Fruit fly (Drosophila melanogaster) whole organism, wandering third instar larva: ENCODE data around the gene CG32181.

ENCODE experiments used
- Abd-B ChIP-seq: fragments of >200 bp; optimal IDR thresholded peaks from 2 replicates; lab custom pipeline; 2017; ENCODE audit warnings: missing biosample characterization, missing genetic modification characterization
- CG32264 ChIP-seq: fragments of 200-800 bp; sonication (Bioruptor generic); optimal IDR thresholded peaks from 2 replicates; lab custom pipeline; 2016; ENCODE audit warnings: missing biosample characterization, missing genetic modification characterization
- CG9705 ChIP-seq: fragments of 200-800 bp; sonication (Bioruptor generic); optimal IDR thresholded peaks from 2 replicates; lab custom pipeline; 2018; ENCODE audit warnings: missing biosample characterization, mild to moderate bottlenecking, missing genetic modification characterization
- CrebA ChIP-seq: fragments of 200-800 bp; sonication (Bioruptor generic); optimal IDR thresholded peaks from 2 replicates; lab custom pipeline; 2016; ENCODE audit warnings: missing biosample characterization, mild to moderate bottlenecking, missing genetic modification characterization, borderline replicate concordance
- Dfd ChIP-seq: fragments of >200 bp; optimal IDR thresholded peaks from 2 replicates; lab custom pipeline; 2017; ENCODE audit warnings: missing biosample characterization, missing genetic modification characterization
- Dif ChIP-seq: fragments of 200-275, 200-300 bp; sonication (Bioruptor generic); optimal IDR thresholded peaks from 2 replicates; lab custom pipeline; 2018; ENCODE audit warnings: missing biosample characterization, missing genetic modification characterization; ENCODE audit not compliant: partially characterized antibody
- GATAd ChIP-seq: sonication (Bioruptor generic); optimal IDR thresholded peaks from 2 replicates; lab custom pipeline; 2016; ENCODE audit warnings: missing biosample characterization, missing genetic modification characterization
- HLH106 ChIP-seq: fragments of 200-800 bp; optimal IDR thresholded peaks from 3 replicates; lab custom pipeline; 2019; ENCODE audit warnings: missing biosample characterization, mild to moderate bottlenecking, missing genetic modification characterization, moderate library complexity
- Hnf4 ChIP-seq: fragments of 200-800 bp; sonication (Bioruptor generic); optimal IDR thresholded peaks from 2 replicates; lab custom pipeline; 2016; ENCODE audit warnings: missing biosample characterization, mild to moderate bottlenecking, missing genetic modification characterization
- Hr78 ChIP-seq: fragments of >200 bp; optimal IDR thresholded peaks from 2 replicates; lab custom pipeline; 2017; ENCODE audit warnings: missing biosample characterization, missing genetic modification characterization
- Hr83 ChIP-seq: fragments of 200-300 bp; sonication (Bioruptor generic); optimal IDR thresholded peaks from 2 replicates; lab custom pipeline; 2016; ENCODE audit warnings: missing biosample characterization, mild to moderate bottlenecking, missing genetic modification characterization, moderate library complexity; ENCODE audit not compliant: poor library complexity, severe bottlenecking
- Jra ChIP-seq: sonication (Bioruptor generic); optimal IDR thresholded peaks from 2 replicates; lab custom pipeline; 2016; ENCODE audit warnings: missing biosample characterization, missing genetic modification characterization
- Mio ChIP-seq: sonication (Bioruptor generic); optimal IDR thresholded peaks from 2 replicates; lab custom pipeline; 2016; ENCODE audit warnings: missing biosample characterization, missing genetic modification characterization
- Myc ChIP-seq: fragments of >200 bp; optimal IDR thresholded peaks from 2 replicates; lab custom pipeline; 2017
- N ChIP-seq: fragments of >200 bp; optimal IDR thresholded peaks from 2 replicates; lab custom pipeline; 2018; ENCODE audit warnings: missing biosample characterization, missing external identifiers, missing genetic modification characterization
- OdsH ChIP-seq: fragments of 200-800 bp; sonication (Bioruptor generic); optimal IDR thresholded peaks from 2 replicates; lab custom pipeline; 2016; ENCODE audit warnings: missing biosample characterization, mild to moderate bottlenecking, missing genetic modification characterization
- Rel ChIP-seq, 2 experiments: fragments of 200-800 bp; sonication (Bioruptor generic) in 1 of 2; optimal IDR thresholded peaks; 2 replicates in 1 of 2; 3 replicates in 1 of 2; lab custom pipeline; 2016 to 2019; ENCODE audit warnings: mild to moderate bottlenecking in 2 of 2, missing biosample characterization in 2 of 2, missing genetic modification characterization in 2 of 2, moderate library complexity in 1 of 2
- Sp1 ChIP-seq: fragments of 200-800 bp; sonication (Bioruptor generic); optimal IDR thresholded peaks from 3 replicates; lab custom pipeline; 2019; ENCODE audit warnings: missing biosample characterization, mild to moderate bottlenecking, missing genetic modification characterization, moderate library complexity
- Vsx2 ChIP-seq: fragments of 200-300, 225-300 bp; sonication (Bioruptor generic); optimal IDR thresholded peaks from 2 replicates; lab custom pipeline; 2018; ENCODE audit warnings: missing biosample characterization, missing genetic modification characterization; ENCODE audit not compliant: partially characterized antibody
- br ChIP-seq: fragments of 200-800 bp; sonication (Bioruptor generic); optimal IDR thresholded peaks from 2 replicates; lab custom pipeline; 2016; ENCODE audit warnings: missing biosample characterization, missing genetic modification characterization
- brk ChIP-seq: fragments of 200-800 bp; sonication (Bioruptor generic); optimal IDR thresholded peaks from 2 replicates; lab custom pipeline; 2016; ENCODE audit warnings: missing biosample characterization, mild to moderate bottlenecking, missing genetic modification characterization
- dl ChIP-seq, 2 experiments: fragments of 175-275, 200-275 bp in 1 of 2; fragments of 200-275 bp in 1 of 2; sonication (Bioruptor generic); optimal IDR thresholded peaks; lab custom pipeline; 2018; ENCODE audit warnings: mild to moderate bottlenecking in 2 of 2, missing biosample characterization in 2 of 2, missing genetic modification characterization in 2 of 2, moderate library complexity in 2 of 2; ENCODE audit not compliant: partially characterized antibody in 2 of 2, insufficient read depth in 1 of 2
- dmrt93B ChIP-seq: fragments of 200-800 bp; sonication (Bioruptor generic); optimal IDR thresholded peaks from 2 replicates; lab custom pipeline; 2018; ENCODE audit warnings: missing biosample characterization, mild to moderate bottlenecking, missing genetic modification characterization
- dsf ChIP-seq: sonication (Bioruptor generic); optimal IDR thresholded peaks from 2 replicates; lab custom pipeline; 2016; ENCODE audit warnings: missing biosample characterization, missing genetic modification characterization, borderline replicate concordance
- ey ChIP-seq: fragments of 200-800 bp; sonication (Bioruptor generic); optimal IDR thresholded peaks from 2 replicates; lab custom pipeline; 2016; ENCODE audit warnings: missing biosample characterization, missing genetic modification characterization
- foxo ChIP-seq, 2 experiments: fragments of 200-800 bp; sonication (Bioruptor generic); optimal IDR thresholded peaks; 2 replicates in 1 of 2; 3 replicates in 1 of 2; lab custom pipeline; 2016 to 2017; ENCODE audit warnings: missing biosample characterization in 2 of 2, missing genetic modification characterization in 2 of 2
- fru ChIP-seq: fragments of 200-800 bp; sonication (Bioruptor generic); optimal IDR thresholded peaks from 3 replicates; lab custom pipeline; 2016; ENCODE audit warnings: missing biosample characterization, mild to moderate bottlenecking, missing genetic modification characterization
- h ChIP-seq: fragments of 200-800 bp; sonication (Bioruptor generic); optimal IDR thresholded peaks from 3 replicates; lab custom pipeline; 2016; ENCODE audit warnings: missing biosample characterization, mild to moderate bottlenecking, missing genetic modification characterization
- lola ChIP-seq: fragments of >200 bp; optimal IDR thresholded peaks from 2 replicates; lab custom pipeline; 2017; ENCODE audit warnings: missing biosample characterization, missing genetic modification characterization
- pan ChIP-seq: fragments of >200 bp; optimal IDR thresholded peaks from 2 replicates; lab custom pipeline; 2017
- rgr ChIP-seq: fragments of 200-800 bp; sonication (Bioruptor generic); optimal IDR thresholded peaks from 3 replicates; lab custom pipeline; 2016; ENCODE audit warnings: missing biosample characterization, mild to moderate bottlenecking, missing genetic modification characterization
- sage ChIP-seq: fragments of 200-800 bp; sonication (Bioruptor generic); optimal IDR thresholded peaks from 2 replicates; lab custom pipeline; 2016; ENCODE audit warnings: missing biosample characterization, mild to moderate bottlenecking, missing genetic modification characterization
- sv ChIP-seq: fragments of 200-800 bp; sonication (Bioruptor generic); optimal IDR thresholded peaks from 3 replicates; lab custom pipeline; 2016; ENCODE audit warnings: missing biosample characterization, missing genetic modification characterization
- tai ChIP-seq: sonication (Bioruptor generic); optimal IDR thresholded peaks from 2 replicates; lab custom pipeline; 2016; ENCODE audit warnings: missing biosample characterization, missing genetic modification characterization
- usp ChIP-seq: fragments of >200 bp; optimal IDR thresholded peaks from 2 replicates; lab custom pipeline; 2017; ENCODE audit warnings: missing biosample characterization, missing genetic modification characterization
- woc ChIP-seq: sonication (Bioruptor generic); optimal IDR thresholded peaks from 2 replicates; lab custom pipeline; 2016; ENCODE audit warnings: missing biosample characterization, mild to moderate bottlenecking, missing genetic modification characterization

CG32181 gene

dm6 chr3L:17742531-17742930, 17.0 kb upstream of the CG32181 start:
- TF ChIP-seq CG32264 (GFP tag; lab: Kevin White, UChicago) (no peak), Sp1 (no peak), dsf (GFP tag; lab: Kevin White, UChicago) (no peak)
- TF ChIP-seq, all 38 proteins: peak for 0

- TF ChIP-seq pan (lab: Kevin White, UChicago) (no peak), CrebA (no peak), tai (GFP tag; lab: Kevin White, UChicago) (no peak), sage (GFP tag; lab: Kevin White, UChicago) (no peak), dsf (GFP tag; lab: Kevin White, UChicago) (no peak), fru (no peak), Hnf4 (no peak), Hr78 (no peak)
These were observed 12.7 kb upstream of the CG32181 start, which contains the start of gene CG6034 for dm6 chr3L:17746760-17747159. CG6034 (minus strand) TSS chr3L:17746860.

DNA sequence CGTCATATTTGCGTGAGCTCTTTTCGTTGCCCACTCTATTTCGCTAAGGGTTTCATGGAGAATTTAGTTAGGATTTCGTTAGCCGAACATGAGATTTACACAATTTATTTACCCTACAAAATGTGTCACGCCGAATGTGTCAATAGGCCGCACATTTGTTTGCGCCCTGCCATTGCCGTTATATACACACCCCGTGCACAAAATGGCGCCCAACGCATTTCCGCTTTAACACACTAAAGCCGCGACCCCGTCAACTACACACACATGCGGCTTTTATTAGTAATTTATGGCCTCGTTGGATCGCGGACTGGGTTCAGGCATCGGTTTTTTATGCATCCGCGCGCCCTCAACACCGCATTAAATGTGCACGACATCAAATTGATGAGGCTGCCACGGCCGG, 9.0 kb upstream of the CG32181 start, which contains the start of gene Adgf-B:
Gene Adgf-B, minus strand, starts transcription at position 101 of the 400 bp plus-strand sequence.
- TF ChIP-seq Dfd (GFP tag; lab: Kevin White, UChicago) (no peak), dmrt93B (GFP tag; lab: Kevin White, UChicago) (no peak), CrebA (no peak), Vsx2 (no peak), GATAd (GFP tag; lab: Kevin White, UChicago) (no peak), CG32264 (GFP tag; lab: Kevin White, UChicago) (no peak), CG9705 (GFP tag; lab: Kevin White, UChicago) (no peak), ey (GFP tag; lab: Kevin White, UChicago) (no peak), woc (GFP tag; lab: Kevin White, UChicago) (no peak), foxo (GFP tag; optimal IDR thresholded peaks at IDR 0.05; lab: Kevin White, UChicago) (no peak), dsf (GFP tag; lab: Kevin White, UChicago) (no peak)

DNA sequence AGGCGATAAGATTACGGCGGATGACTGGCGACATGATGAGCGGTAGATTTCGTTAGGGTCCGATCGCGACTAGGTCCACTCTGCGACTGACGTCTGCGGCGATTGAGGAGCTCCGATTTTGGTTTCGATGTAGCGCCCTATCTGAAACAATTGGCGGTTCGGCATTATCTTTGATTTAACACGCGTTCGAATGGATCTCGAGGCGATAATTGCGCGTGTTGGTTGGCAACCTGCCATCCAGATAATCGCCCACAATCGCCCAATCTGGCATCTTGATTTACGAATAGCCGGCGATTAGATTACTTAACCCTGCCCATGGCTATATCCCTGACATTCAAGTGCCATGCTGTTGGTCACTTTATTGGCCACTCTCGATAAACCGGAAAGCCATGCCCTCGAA, 5.2 kb upstream of the CG32181 start:
- peak; percentile 94 for TF ChIP-seq h
- TF ChIP-seq Hnf4, result no peak

dm6 chr3L:17757156-17758083, 2.1 kb upstream of the CG32181 start:
- TF ChIP-seq Dif (peak; percentile 43), Myc (lab: Kevin White, UChicago) (no peak), HLH106 (tag; lab: Kevin White, UChicago) (peak; percentile 67), sv (GFP tag; lab: Kevin White, UChicago) (peak; percentile 34), Rel (GFP tag; optimal IDR thresholded peaks at IDR 0.05; lab: Kevin White, UChicago) (no peak), Rel (tag; optimal IDR thresholded peaks at IDR 0.05; lab: Kevin White, UChicago) (no peak), Abd-B (no peak), lola (GFP tag; lab: Kevin White, UChicago) (no peak), h (peak; percentile 73), Hnf4 (peak; percentile 16), rgr (GFP tag; lab: Kevin White, UChicago) (peak; percentile 55), N (no peak), brk (GFP tag; lab: Kevin White, UChicago) (no peak), GATAd (GFP tag; lab: Kevin White, UChicago) (no peak), Jra (GFP tag; lab: Kevin White, UChicago) (no peak), dl (GFP tag; optimal IDR thresholded peaks at IDR 0.05; lab: Kevin White, UChicago; ENCODE audit: insufficient read depth in 1 of 2, partially characterized antibody in 2 of 2) (peak in 1 of 2 experiments; percentile 53), Dfd (GFP tag; lab: Kevin White, UChicago) (no peak), br (peak; percentile 56), Vsx2 (no peak), dsf (GFP tag; lab: Kevin White, UChicago) (no peak), sage (GFP tag; lab: Kevin White, UChicago) (no peak), woc (GFP tag; lab: Kevin White, UChicago) (peak; percentile 65), Hr78 (no peak), Hr83 (no peak), usp (GFP tag; lab: Kevin White, UChicago) (no peak), Mio (GFP tag; lab: Kevin White, UChicago) (no peak), Sp1 (peak; percentile 67), tai (GFP tag; lab: Kevin White, UChicago) (no peak), OdsH (GFP tag; lab: Kevin White, UChicago) (peak; percentile 71), dmrt93B (GFP tag; lab: Kevin White, UChicago) (peak; percentile 57), ey (GFP tag; lab: Kevin White, UChicago) (peak; percentile 45), pan (lab: Kevin White, UChicago) (no peak), CrebA (no peak), CG9705 (GFP tag; lab: Kevin White, UChicago) (peak; percentile 27), foxo (GFP tag; optimal IDR thresholded peaks at IDR 0.05; lab: Kevin White, UChicago) (peak in 1 of 2 experiments; percentile 76), fru (peak; percentile 77), CG32264 (GFP tag; lab: Kevin White, UChicago) (peak; percentile 3)
